Worm (Caenorhabditis elegans) whole organism, young adult: Measurements from ENCODE around the gene drap-1.

Experiments used
- B0035.1 ChIP-seq: sonication (generic microtip); optimal IDR thresholded peaks from 2 replicates; lab custom pipeline; 2016; ENCODE audit warnings: missing genetic modification characterization, mild to moderate bottlenecking, missing compliant biosample characterization, missing genotype, missing genetic modification reagents
- F22D6.2 ChIP-seq: sonication (generic microtip); optimal IDR thresholded peaks from 2 replicates; lab custom pipeline; 2016; ENCODE audit warnings: mild to moderate bottlenecking, missing genetic modification characterization, missing compliant biosample characterization
- Y56A3A.18 ChIP-seq: fragments of 200-800 bp; sonication (Bioruptor generic); IDR thresholded peaks from 2 replicates; pipeline ENCODE4 v1.3.6; 2022; ENCODE audit warnings: missing genetic modification reagents, missing genetic modification characterization, missing compliant biosample characterization
- aptf-2 ChIP-seq: fragments of 200-800 bp; sonication (Bioruptor generic); conservative IDR thresholded peaks from 2 replicates; pipeline ENCODE4 v1.3.6; 2022; ENCODE audit warnings: missing genetic modification reagents, missing genetic modification characterization, missing compliant biosample characterization
- athp-1 ChIP-seq: sonication (generic microtip); optimal IDR thresholded peaks from 2 replicates; lab custom pipeline; 2017; ENCODE audit warnings: mild to moderate bottlenecking, missing genetic modification characterization, missing compliant biosample characterization
- attf-5 ChIP-seq: fragments of 200-800 bp; sonication (Bioruptor generic); optimal IDR thresholded peaks from 2 replicates; lab custom pipeline; 2018; ENCODE audit warnings: mild to moderate bottlenecking, missing genetic modification characterization, missing compliant biosample characterization
- attf-6 ChIP-seq: fragments of 200-800 bp; sonication (Bioruptor generic); IDR thresholded peaks from 2 replicates; pipeline ENCODE4 v1.3.6; 2022; ENCODE audit warnings: missing genetic modification reagents, missing genetic modification characterization, missing compliant biosample characterization
- ceh-100 ChIP-seq: fragments of 200-800 bp; sonication (Bioruptor generic); IDR thresholded peaks from 2 replicates; pipeline ENCODE4 v1.3.6; 2022; ENCODE audit warnings: missing genetic modification reagents, missing genetic modification characterization, missing compliant biosample characterization
- ceh-40 ChIP-seq: fragments of 200-800 bp; sonication (Bioruptor generic); IDR thresholded peaks from 2 replicates; pipeline ENCODE4 v1.3.6; 2022; ENCODE audit warnings: missing genetic modification characterization, missing compliant biosample characterization
- ceh-91 ChIP-seq: fragments of 200-800 bp; sonication (Bioruptor generic); IDR thresholded peaks from 2 replicates; pipeline ENCODE4 v1.3.6; 2022; ENCODE audit warnings: missing genetic modification reagents, missing genetic modification characterization, missing compliant biosample characterization
- dox-1 ChIP-seq: fragments of 200-800 bp; sonication (Bioruptor generic); IDR thresholded peaks from 2 replicates; pipeline ENCODE4 v1.3.6; 2022; ENCODE audit warnings: missing genetic modification reagents, missing genetic modification characterization, missing compliant biosample characterization
- dpff-1 ChIP-seq: sonication (generic microtip); optimal IDR thresholded peaks from 2 replicates; lab custom pipeline; 2017; ENCODE audit warnings: mild to moderate bottlenecking, missing genetic modification characterization, missing compliant biosample characterization
- dpl-1 ChIP-seq: fragments of 150-350 bp; optimal IDR thresholded peaks from 2 replicates; lab custom pipeline; 2014; ENCODE audit warnings: missing biosample characterization, missing genetic modification reagents, missing genetic modification characterization
- egrh-3 ChIP-seq: fragments of 200-800 bp; sonication (Bioruptor generic); IDR thresholded peaks from 2 replicates; pipeline ENCODE4 v1.3.6; 2022; ENCODE audit warnings: missing genetic modification reagents, missing genetic modification characterization, missing compliant biosample characterization
- gei-17 ChIP-seq: fragments of 200-800 bp; sonication (Bioruptor generic); optimal IDR thresholded peaks from 2 replicates; lab custom pipeline; 2018; ENCODE audit warnings: mild to moderate bottlenecking, missing genetic modification characterization, missing compliant biosample characterization
- let-607 ChIP-seq, 2 experiments: fragments of 200-800 bp in 1 of 2; sonication (Bioruptor generic) in 1 of 2; sonication (generic microtip) in 1 of 2; optimal IDR thresholded peaks; 2 replicates each; lab custom pipeline; 2016 to 2018; ENCODE audit warnings: mild to moderate bottlenecking in 2 of 2, missing compliant biosample characterization in 2 of 2, missing genetic modification characterization in 2 of 2, moderate library complexity in 2 of 2, missing genotype in 1 of 2
- lin-40 ChIP-seq: sonication (generic microtip); optimal IDR thresholded peaks from 2 replicates; lab custom pipeline; 2016; ENCODE audit warnings: missing genetic modification characterization, mild to moderate bottlenecking, missing compliant biosample characterization, missing genotype, missing genetic modification reagents
- madf-10 ChIP-seq: sonication (generic microtip); optimal IDR thresholded peaks from 2 replicates; lab custom pipeline; 2016; ENCODE audit warnings: mild to moderate bottlenecking, missing genetic modification characterization, missing compliant biosample characterization
- mel-28 ChIP-seq: sonication (generic microtip); optimal IDR thresholded peaks from 2 replicates; lab custom pipeline; 2016; ENCODE audit warnings: borderline replicate concordance, mild to moderate bottlenecking, missing genetic modification characterization, missing compliant biosample characterization
- nfya-1 ChIP-seq: sonication (generic microtip); optimal IDR thresholded peaks from 2 replicates; lab custom pipeline; 2017; ENCODE audit warnings: antibody characterized with exemption, missing compliant biosample characterization, missing genetic modification characterization, borderline replicate concordance; ENCODE audit not compliant: insufficient read depth
- nhr-80 ChIP-seq: sonication (generic microtip); optimal IDR thresholded peaks from 2 replicates; lab custom pipeline; 2016; ENCODE audit warnings: missing genetic modification characterization, missing compliant biosample characterization
- nhr-90 ChIP-seq: sonication (generic microtip); optimal IDR thresholded peaks from 2 replicates; lab custom pipeline; 2016; ENCODE audit warnings: missing genotype, mild to moderate bottlenecking, missing genetic modification characterization, missing compliant biosample characterization
- pbrm-1 ChIP-seq: fragments of 200-800 bp; sonication (Bioruptor generic); IDR thresholded peaks from 2 replicates; pipeline ENCODE4 v1.3.6; 2022; ENCODE audit warnings: missing genetic modification reagents, missing genetic modification characterization, missing compliant biosample characterization
- pha-4 ChIP-seq: fragments of 150-350 bp; sonication (generic microtip); optimal IDR thresholded peaks from 2 replicates; lab custom pipeline; 2014; ENCODE audit warnings: missing biosample characterization, missing genetic modification reagents, missing genetic modification characterization
- snpc-4 ChIP-seq, 5 experiments: fragments of 150-350 bp in 1 of 5; sonication (generic microtip) in 4 of 5; optimal IDR thresholded peaks; 2 replicates each; lab custom pipeline; 2014 to 2018; ENCODE audit warnings: missing genetic modification characterization in 5 of 5, missing biosample characterization in 3 of 5, antibody characterized with exemption in 2 of 5, mild to moderate bottlenecking in 2 of 5, missing compliant biosample characterization in 2 of 5, missing genotype in 2 of 5, moderate library complexity in 2 of 5, missing genetic modification reagents in 1 of 5
- tbp1 ChIP-seq: fragments of 200-800 bp; sonication (Bioruptor generic); optimal IDR thresholded peaks from 2 replicates; lab custom pipeline; 2018; ENCODE audit warnings: mild to moderate bottlenecking, missing genetic modification characterization, missing compliant biosample characterization
- tlf-1 ChIP-seq: fragments of 200-800 bp; sonication (Bioruptor generic); optimal IDR thresholded peaks from 2 replicates; lab custom pipeline; 2018; ENCODE audit warnings: mild to moderate bottlenecking, missing genetic modification characterization, missing compliant biosample characterization
- zim-3 ChIP-seq: sonication (generic microtip); optimal IDR thresholded peaks from 2 replicates; lab custom pipeline; 2017; ENCODE audit warnings: mild to moderate bottlenecking, missing genetic modification characterization, moderate library complexity, missing compliant biosample characterization
- ztf-18 ChIP-seq: sonication (generic microtip); optimal IDR thresholded peaks from 2 replicates; lab custom pipeline; 2016; ENCODE audit warnings: missing genotype, mild to moderate bottlenecking, missing genetic modification characterization, missing compliant biosample characterization
- ztf-28 ChIP-seq: fragments of 200-800 bp; sonication (Bioruptor generic); IDR thresholded peaks from 2 replicates; pipeline ENCODE4 v1.3.6; 2022; ENCODE audit warnings: missing genetic modification reagents, missing genetic modification characterization, missing compliant biosample characterization

drap-1 gene

ce11 chrV:9733920-9734454, 4.1 kb downstream of the drap-1 start, which contains the start of gene cal-7 (continued):
- TF ChIP-seq ztf-28 (GFP tag; lab: Robert Waterston, UW) (no peak), attf-6 (no peak), nfya-1 (no peak)

DNA sequence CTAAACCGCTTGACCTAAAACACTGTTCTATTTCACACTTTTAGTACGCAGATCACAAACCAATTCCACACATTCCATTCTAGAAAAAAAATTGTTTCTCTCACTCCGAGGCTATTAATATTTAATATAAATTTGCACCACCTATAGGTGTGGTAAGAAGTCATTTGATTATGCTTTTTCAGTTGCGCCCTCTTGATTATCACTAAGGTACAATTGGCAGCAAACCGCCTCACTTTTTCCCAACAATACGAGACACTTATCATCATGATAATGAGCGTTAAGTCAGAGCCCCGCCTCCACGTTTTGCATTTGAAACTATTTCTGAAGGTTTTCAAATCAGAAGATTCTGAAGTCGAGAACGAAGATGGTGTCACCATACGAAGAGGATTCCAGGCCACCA, 7.4 kb downstream of the drap-1 start, which contains the start of gene aqp-4:
TSS of gene aqp-4 (plus strand) at position 270 of the 400 bp plus-strand sequence.
- TF ChIP-seq snpc-4 (GFP tag; optimal IDR thresholded peaks at IDR 0.05; lab: Kevin White, UChicago) (no peak), snpc-4 (tag; optimal IDR thresholded peaks at IDR 0.05; lab: Kevin White, UChicago) (no peak), nhr-80 (tag; lab: Kevin White, UChicago) (peak; percentile 64)

DNA sequence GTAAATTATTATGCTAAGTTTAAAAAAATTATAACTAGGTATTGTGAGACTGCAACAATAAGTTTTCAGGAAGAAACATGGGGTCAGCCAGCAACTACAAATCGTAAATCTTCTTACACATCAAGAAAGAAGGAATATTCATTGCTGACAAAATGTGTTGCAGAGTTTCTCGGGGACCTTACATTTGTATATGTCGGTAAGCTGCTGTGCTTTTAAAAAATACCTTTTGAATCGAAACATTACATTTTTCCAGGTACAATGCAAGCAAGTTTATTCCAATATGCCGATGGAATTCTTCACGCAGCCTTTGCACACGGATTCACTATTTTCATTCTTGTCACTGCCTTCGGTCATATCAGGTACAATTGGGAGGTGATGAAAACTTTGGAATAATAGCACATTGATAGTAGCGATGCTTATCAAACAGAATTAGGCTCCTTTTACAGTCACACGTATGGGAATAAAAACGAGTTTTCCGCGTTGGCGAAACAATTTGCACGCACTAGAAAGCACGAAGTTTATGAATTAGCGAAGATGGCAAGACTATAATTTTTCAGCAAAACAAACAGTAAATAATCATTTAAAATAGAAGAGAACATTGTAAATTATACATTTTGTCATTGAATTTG, 8.3 kb downstream of the drap-1 start:
- peak; percentile 48 for TF ChIP-seq nhr-80 (tag; lab: Kevin White, UChicago)
- TF ChIP-seq F22D6.2 (tag; lab: Kevin White, UChicago) = no peak

ce11 chrV:9739402-9739801, 9.5 kb downstream of the drap-1 start, which contains the start of gene marc-1:
marc-1 (plus strand) TSS chrV:9739702.
- TF ChIP-seq attf-5 (GFP tag; lab: Kevin White, UChicago) = no peak
- TF ChIP-seq snpc-4 (GFP tag; optimal IDR thresholded peaks at IDR 0.05; lab: Kevin White, UChicago) = no peak
- TF ChIP-seq snpc-4 (tag; optimal IDR thresholded peaks at IDR 0.05; lab: Kevin White, UChicago) = no peak
- TF ChIP-seq tlf-1 (GFP tag; lab: Kevin White, UChicago) = no peak
- no peak for TF ChIP-seq dpff-1 (tag; lab: Kevin White, UChicago)
- TF ChIP-seq let-607 (tag; optimal IDR thresholded peaks at IDR 0.05; lab: Kevin White, UChicago) = no peak
- TF ChIP-seq dpl-1 (GFP tag; lab: Kevin White, UChicago) = no peak
- TF ChIP-seq B0035.1 = no peak
- TF ChIP-seq egrh-3 (GFP tag; lab: Robert Waterston, UW) = no peak
- TF ChIP-seq mel-28 (tag; lab: Kevin White, UChicago) = no peak
- TF ChIP-seq aptf-2 (GFP tag; lab: Robert Waterston, UW) = no peak
- no peak for TF ChIP-seq pbrm-1 (GFP tag; lab: Robert Waterston, UW)
- no peak for TF ChIP-seq Y56A3A.18 (GFP tag; lab: Robert Waterston, UW)
- no peak for TF ChIP-seq madf-10 (tag; lab: Kevin White, UChicago)
- no peak for TF ChIP-seq tbp1 (GFP tag; lab: Kevin White, UChicago)
- TF ChIP-seq ceh-100 = no peak

DNA sequence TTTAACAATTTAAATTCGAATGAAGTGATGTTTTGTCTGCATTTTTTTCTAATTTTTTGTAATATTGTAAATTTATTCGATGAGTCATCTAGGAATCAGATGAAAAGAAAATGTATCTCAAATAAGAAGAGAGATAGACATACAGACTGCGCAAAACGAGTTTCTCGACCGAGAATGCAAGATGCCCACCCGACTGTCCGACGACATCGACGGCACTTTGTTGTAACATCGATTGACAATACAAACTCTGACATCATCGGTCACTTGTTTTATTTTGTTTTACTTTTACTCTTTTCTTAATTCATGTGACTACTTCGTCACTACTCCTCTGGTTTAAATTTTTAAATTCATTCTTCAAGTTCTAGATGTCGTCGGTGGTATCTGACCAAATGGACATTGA, 11.0 kb downstream of the drap-1 start, which contains the start of gene sta-2:
TSS of gene sta-2 (plus strand) at position 349 of the 400 bp plus-strand sequence.
- TF ChIP-seq lin-40 (peak; percentile 27), pha-4 (tag; lab: Kevin White, UChicago) (no peak)

- TF ChIP-seq ceh-40 (GFP tag; lab: Robert Waterston, UW) (no peak), nhr-90 (tag; lab: Kevin White, UChicago) (no peak), athp-1 (tag; lab: Kevin White, UChicago) (no peak), ceh-91 (GFP tag; lab: Robert Waterston, UW) (no peak), dox-1 (GFP tag; lab: Robert Waterston, UW) (no peak), gei-17 (GFP tag; lab: Kevin White, UChicago) (no peak), ztf-18 (no peak), zim-3 (tag; lab: Kevin White, UChicago) (peak; percentile 17)
Observed at ce11 chrV:9744934-9745333, 15.0 kb downstream of the drap-1 start, which contains the start of gene F58E6.13. F58E6.13 (plus strand) TSS chrV:9745234.
